Worm (Caenorhabditis elegans): ENCODE measurements around the gene nbs-1.

nbs-1 gene

ce11 chrII:11055223-11055622 lies 41.1 kb downstream of the nbs-1 start, which contains the start of gene F45E10.2:
Gene F45E10.2 (minus strand): TSS chrII:11055323.
- no peak for TF ChIP-seq spr-1 (tag; optimal IDR thresholded peaks at IDR 0.05)
- TF ChIP-seq unc-62 (GFP tag; optimal IDR thresholded peaks at IDR 0.05 in 1 of 2), result no peak
- no peak for TF ChIP-seq unc-62 (tag; optimal IDR thresholded peaks at IDR 0.05)
- TF ChIP-seq nhr-25 (tag; optimal IDR thresholded peaks at IDR 0.05; ENCODE audit: borderline replicate concordance, insufficient read depth), result no peak
- no peak for TF ChIP-seq cey-2 (tag; optimal IDR thresholded peaks at IDR 0.05; ENCODE audit: borderline replicate concordance, insufficient read depth)
- no peak for TF ChIP-seq mdt-29 (GFP tag; IDR thresholded peaks at IDR 0.05)
- TF ChIP-seq ZK546.5 (tag; optimal IDR thresholded peaks at IDR 0.05), result no peak
- no peak for TF ChIP-seq dmd-8 (GFP tag; IDR thresholded peaks at IDR 0.05)
- TF ChIP-seq hlh-11 (tag; optimal IDR thresholded peaks at IDR 0.05), result no peak
- no peak for TF ChIP-seq nhr-41 (GFP tag; IDR thresholded peaks at IDR 0.05)
- TF ChIP-seq lin-1 (GFP tag; IDR thresholded peaks at IDR 0.05), result no peak

DNA sequence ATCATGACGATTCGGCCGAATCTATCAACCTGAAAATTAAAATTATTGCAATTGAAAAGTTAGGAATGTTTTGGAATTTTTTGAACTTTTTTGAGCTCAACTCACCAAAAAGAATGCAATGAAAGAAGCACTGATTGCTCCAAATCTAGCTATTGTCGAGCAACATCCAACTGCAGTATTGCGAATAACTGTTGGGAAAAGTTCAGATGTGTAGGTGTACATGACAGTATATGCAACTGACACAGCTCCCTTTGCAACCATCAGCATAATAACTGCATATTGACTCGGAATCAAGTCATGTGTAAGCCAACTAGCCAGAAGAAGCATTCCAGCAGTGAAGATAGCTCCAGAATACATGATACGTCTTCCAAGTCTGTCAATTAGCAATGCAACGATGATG lies 43.8 kb downstream of the nbs-1 start:
- TF ChIP-seq lin-38 (GFP tag; IDR thresholded peaks at IDR 0.05), result no peak
- TF ChIP-seq unc-62 (GFP tag; optimal IDR thresholded peaks at IDR 0.05 in 1 of 2), result peak in 1 of 2 experiments; percentile 98
- no peak for TF ChIP-seq unc-62 (tag; optimal IDR thresholded peaks at IDR 0.05)

DNA sequence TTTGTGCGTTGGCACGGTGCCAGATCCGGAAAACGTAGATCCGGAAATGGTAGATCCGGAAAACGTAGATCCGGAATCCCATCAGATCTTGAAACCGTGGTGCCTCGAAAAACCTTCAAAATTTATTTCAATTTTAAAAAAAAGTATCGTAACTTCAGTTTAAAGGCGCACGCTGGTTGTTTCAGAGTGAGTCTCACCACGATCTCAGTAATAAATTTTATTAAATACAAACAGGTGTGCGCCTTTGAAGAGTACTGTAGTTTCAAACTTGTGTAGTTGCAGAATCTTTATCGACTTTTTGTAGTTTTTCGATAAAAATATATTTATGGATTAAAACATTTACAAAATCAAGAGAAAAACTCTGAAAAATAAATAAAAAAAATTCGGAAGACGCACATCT lies 45.6 kb downstream of the nbs-1 start:
- TF ChIP-seq mdl-1 (tag; optimal IDR thresholded peaks at IDR 0.05), result no peak
- no peak for TF ChIP-seq hmg-1.1 (GFP tag; IDR thresholded peaks at IDR 0.05)
- no peak for TF ChIP-seq lir-3 (tag; optimal IDR thresholded peaks at IDR 0.05)
- TF ChIP-seq tra-1 (GFP tag; IDR thresholded peaks at IDR 0.05), result no peak
- peak; percentile 20 for TF ChIP-seq unc-130 (GFP tag; optimal IDR thresholded peaks at IDR 0.05)
- TF ChIP-seq F44E2.7 (GFP tag; IDR thresholded peaks at IDR 0.05), result no peak
- TF ChIP-seq Y5F2A.4 (GFP tag; optimal IDR thresholded peaks at IDR 0.05), result no peak
- TF ChIP-seq nhr-42 (GFP tag; IDR thresholded peaks at IDR 0.05), result no peak
- no peak for TF ChIP-seq vab-7 (GFP tag; IDR thresholded peaks at IDR 0.05)
- no peak for TF ChIP-seq nhr-237 (tag; optimal IDR thresholded peaks at IDR 0.05)
- TF ChIP-seq daf-19 (GFP tag; conservative IDR thresholded peaks at IDR 0.05), result no peak
- no peak for TF ChIP-seq aha-1 (tag)
- no peak for TF ChIP-seq mxl-3 (GFP tag; optimal IDR thresholded peaks at IDR 0.05)
- no peak for TF ChIP-seq Y105C5A.15 (GFP tag; IDR thresholded peaks at IDR 0.05)
- no peak for TF ChIP-seq nhr-41 (GFP tag; IDR thresholded peaks at IDR 0.05)
- TF ChIP-seq lin-1 (GFP tag; IDR thresholded peaks at IDR 0.05), result no peak
- TF ChIP-seq F26F4.8 (GFP tag; conservative IDR thresholded peaks at IDR 0.05), result no peak
- no peak for TF ChIP-seq sdz-12 (GFP tag; optimal IDR thresholded peaks at IDR 0.05)
- no peak for TF ChIP-seq zip-11 (GFP tag; IDR thresholded peaks at IDR 0.05)
- no peak for TF ChIP-seq zip-2 (tag; optimal IDR thresholded peaks at IDR 0.05)
- TF ChIP-seq R02D3.7 (tag; optimal IDR thresholded peaks at IDR 0.05), result no peak
- TF ChIP-seq tag-97 (GFP tag; IDR thresholded peaks at IDR 0.05), result no peak
- no peak for TF ChIP-seq daf-8 (GFP tag; IDR thresholded peaks at IDR 0.05)
- TF ChIP-seq zag-1 (tag; optimal IDR thresholded peaks at IDR 0.05), result no peak
- TF ChIP-seq Y48G9A.11 (GFP tag; IDR thresholded peaks at IDR 0.05), result peak; percentile 39; the same call in 1 of the 2 replicates
- TF ChIP-seq F10B5.3 (tag; optimal IDR thresholded peaks at IDR 0.05), result no peak
- TF ChIP-seq F49E8.2 (tag; optimal IDR thresholded peaks at IDR 0.05; ENCODE audit: borderline replicate concordance), result peak; percentile 57
- no peak for TF ChIP-seq mdt-29 (GFP tag; IDR thresholded peaks at IDR 0.05)
- no peak for TF ChIP-seq attf-4 (tag; optimal IDR thresholded peaks at IDR 0.05)
- 0 out of 2 replicates have a peak, but pooled peaks have one; percentile 6 for TF ChIP-seq arid-1 (GFP tag; conservative IDR thresholded peaks at IDR 0.05)
- TF ChIP-seq madf-9 (GFP tag; conservative IDR thresholded peaks at IDR 0.05), result no peak
- no peak for TF ChIP-seq daf-16 (GFP tag; optimal IDR thresholded peaks at IDR 0.05)
- no peak for TF ChIP-seq daf-16 (tag; optimal IDR thresholded peaks at IDR 0.05)
- TF ChIP-seq egl-43 (GFP tag; IDR thresholded peaks at IDR 0.05), result no peak
- TF ChIP-seq set-16 (GFP tag; IDR thresholded peaks at IDR 0.05), result no peak
- no peak for TF ChIP-seq nhr-48 (tag; optimal IDR thresholded peaks at IDR 0.05)
- TF ChIP-seq zfp-2 (tag; optimal IDR thresholded peaks at IDR 0.05), result no peak
- peak in 1 of 2 experiments; percentile 18 for TF ChIP-seq lsy-2 (tag; optimal IDR thresholded peaks at IDR 0.05)
- no peak for TF ChIP-seq dmd-6 (GFP tag; IDR thresholded peaks at IDR 0.05)
